Worm (Caenorhabditis elegans) whole organism, L4 larva: ENCODE measurements around the gene B0334.4.
"Not testable (repeated sequence)": the region's sequence is repeated elsewhere in the genome, so short reads cannot be mapped to it uniquely, and the experiment has no call there.

Source experiments
- D1046.2 ChIP-seq: fragments of 200-800 bp; sonication (Bioruptor generic); IDR thresholded peaks from 2 replicates; pipeline ENCODE4 v1.3.6; 2022; ENCODE audit warnings: missing genetic modification characterization, missing compliant biosample characterization
- F37D6.2 ChIP-seq: sonication (generic microtip); optimal IDR thresholded peaks from 2 replicates; lab custom pipeline; 2016; ENCODE audit warnings: mild to moderate bottlenecking, missing genetic modification characterization, missing compliant biosample characterization
- F49E8.2 ChIP-seq: sonication (generic microtip); optimal IDR thresholded peaks from 2 replicates; lab custom pipeline; 2016; ENCODE audit warnings: missing compliant biosample characterization, mild to moderate bottlenecking, missing genetic modification characterization, borderline replicate concordance
- Y48G9A.11 ChIP-seq: fragments of 200-800 bp; sonication (Bioruptor generic); IDR thresholded peaks from 2 replicates; pipeline ENCODE4 v1.3.6; 2022; ENCODE audit warnings: missing genetic modification reagents, missing genetic modification characterization, missing compliant biosample characterization
- Y75B8A.6 ChIP-seq: fragments of 200-800 bp; sonication (Bioruptor generic); IDR thresholded peaks from 2 replicates; pipeline ENCODE4 v1.3.6; 2022; ENCODE audit warnings: missing genetic modification reagents, missing genetic modification characterization, missing compliant biosample characterization
- ZK337.2 ChIP-seq: fragments of 200-800 bp; sonication (Bioruptor generic); IDR thresholded peaks from 2 replicates; pipeline ENCODE4 v1.3.6; 2022; ENCODE audit warnings: missing genetic modification reagents, missing genetic modification characterization, missing compliant biosample characterization
- aha-1 ChIP-seq: fragments of 150-350 bp; peaks from one replicate; lab custom pipeline; 2014; ENCODE audit warnings: missing biosample characterization, missing genetic modification characterization
- ceh-20 ChIP-seq: fragments of 200-800 bp; sonication (Bioruptor generic); IDR thresholded peaks from 2 replicates; pipeline ENCODE4 v1.3.6; 2022; ENCODE audit warnings: missing genetic modification reagents, missing genetic modification characterization, missing compliant biosample characterization
- ces-1 ChIP-seq: fragments of 150-350 bp; sonication (generic microtip); optimal IDR thresholded peaks from 4 replicates; lab custom pipeline; 2014; ENCODE audit warnings: missing biosample characterization, missing genetic modification reagents, missing genetic modification characterization
- ctbp-1 ChIP-seq: fragments of 200-800 bp; sonication (Bioruptor generic); IDR thresholded peaks from 2 replicates; pipeline ENCODE4 v1.3.6; 2022; ENCODE audit warnings: missing genetic modification reagents, missing genetic modification characterization, missing compliant biosample characterization
- daf-16 ChIP-seq, 3 experiments: sonication (generic microtip); optimal IDR thresholded peaks; 2 replicates each; lab custom pipeline; 2016 to 2017; ENCODE audit warnings: missing genetic modification characterization in 3 of 3, missing genetic modification reagents in 3 of 3, mild to moderate bottlenecking in 2 of 3, missing compliant biosample characterization in 2 of 3, missing biosample characterization in 1 of 3, moderate library complexity in 1 of 3
- dmd-6 ChIP-seq: fragments of 200-800 bp; sonication (Bioruptor generic); IDR thresholded peaks from 2 replicates; pipeline ENCODE4 v1.3.6; 2022; ENCODE audit warnings: missing genetic modification reagents, missing genetic modification characterization, missing compliant biosample characterization
- duxl-1 ChIP-seq: sonication (generic microtip); optimal IDR thresholded peaks from 2 replicates; lab custom pipeline; 2016; ENCODE audit warnings: mild to moderate bottlenecking, missing genetic modification characterization, moderate library complexity, missing compliant biosample characterization; ENCODE audit not compliant: poor library complexity
- dve-1 ChIP-seq: sonication (generic microtip); optimal IDR thresholded peaks from 2 replicates; lab custom pipeline; 2017; ENCODE audit warnings: antibody characterized with exemption, mild to moderate bottlenecking, missing genetic modification characterization, missing compliant biosample characterization; ENCODE audit not compliant: insufficient read depth
- fkh-10 ChIP-seq: fragments of 150-350 bp; optimal IDR thresholded peaks from 2 replicates; lab custom pipeline; 2014; ENCODE audit warnings: missing biosample characterization, missing genetic modification reagents, missing genetic modification characterization
- hif-1 ChIP-seq, 2 experiments: sonication (generic microtip); optimal IDR thresholded peaks; 2 replicates each; lab custom pipeline; 2016 to 2017; ENCODE audit warnings: missing compliant biosample characterization in 2 of 2, missing genetic modification characterization in 2 of 2, missing genetic modification reagents in 2 of 2, missing genotype in 2 of 2, mild to moderate bottlenecking in 1 of 2
- hlh-11 ChIP-seq: fragments of 200-800 bp; sonication (Bioruptor generic); optimal IDR thresholded peaks from 2 replicates; lab custom pipeline; 2018; ENCODE audit warnings: mild to moderate bottlenecking, missing genetic modification characterization, missing compliant biosample characterization
- hlh-30 ChIP-seq: sonication (generic microtip); optimal IDR thresholded peaks from 2 replicates; lab custom pipeline; 2017; ENCODE audit warnings: antibody characterized with exemption, mild to moderate bottlenecking, missing genetic modification characterization, missing compliant biosample characterization; ENCODE audit not compliant: insufficient read depth
- lin-1 ChIP-seq: fragments of 200-800 bp; sonication (Bioruptor generic); IDR thresholded peaks from 2 replicates; pipeline ENCODE4 v1.3.6; 2022; ENCODE audit warnings: missing genetic modification reagents, missing genetic modification characterization, missing compliant biosample characterization
- lin-13 ChIP-seq: fragments of 150-350 bp; optimal IDR thresholded peaks from 2 replicates; lab custom pipeline; 2014; ENCODE audit warnings: missing biosample characterization, missing genetic modification reagents, missing genetic modification characterization
- lin-15B ChIP-seq: fragments of 150-350 bp; sonication (generic microtip); optimal IDR thresholded peaks from 3 replicates; lab custom pipeline; 2014; ENCODE audit warnings: missing biosample characterization, missing genetic modification characterization
- lin-29 ChIP-seq: fragments of 200-800 bp; sonication (Bioruptor generic); IDR thresholded peaks from 2 replicates; pipeline ENCODE4 v1.3.6; 2022; ENCODE audit warnings: missing genetic modification reagents, missing genetic modification characterization, missing compliant biosample characterization
- lin-38 ChIP-seq: fragments of 200-800 bp; sonication (Bioruptor generic); IDR thresholded peaks from 2 replicates; pipeline ENCODE4 v1.3.6; 2022; ENCODE audit warnings: missing genetic modification reagents, missing genetic modification characterization, missing compliant biosample characterization
- lir-3 ChIP-seq: sonication (generic microtip); optimal IDR thresholded peaks from 2 replicates; lab custom pipeline; 2016; ENCODE audit warnings: mild to moderate bottlenecking, missing genetic modification characterization, missing compliant biosample characterization
- lsy-2 ChIP-seq, 2 experiments: fragments of 150-350 bp in 1 of 2; sonication (generic microtip) in 1 of 2; optimal IDR thresholded peaks; 2 replicates each; lab custom pipeline; 2014 to 2017; ENCODE audit warnings: missing biosample characterization in 2 of 2, missing genetic modification characterization in 2 of 2
- madf-5 ChIP-seq, 2 experiments: fragments of 200-800 bp; sonication (Bioruptor generic); IDR thresholded peaks; 2 replicates each; pipeline ENCODE4 v1.3.6; 2022; ENCODE audit warnings: missing compliant biosample characterization in 2 of 2, missing genetic modification characterization in 2 of 2
- madf-9 ChIP-seq: fragments of 200-800 bp; sonication (Bioruptor generic); conservative IDR thresholded peaks from 2 replicates; pipeline ENCODE4 v1.3.6; 2022; ENCODE audit warnings: missing genetic modification reagents, missing genetic modification characterization, missing compliant biosample characterization
- mdl-1 ChIP-seq, 2 experiments: fragments of 150-350 bp in 1 of 2; sonication (generic microtip) in 1 of 2; optimal IDR thresholded peaks; 2 replicates each; lab custom pipeline; 2014 to 2017; ENCODE audit warnings: missing biosample characterization in 2 of 2, missing genetic modification characterization in 2 of 2
- mdt-29 ChIP-seq: fragments of 200-800 bp; sonication (Bioruptor generic); IDR thresholded peaks from 2 replicates; pipeline ENCODE4 v1.3.6; 2022; ENCODE audit warnings: missing genetic modification reagents, missing genetic modification characterization, missing compliant biosample characterization
- mep-1 ChIP-seq: fragments of 150-350 bp; sonication (generic microtip); optimal IDR thresholded peaks from 3 replicates; lab custom pipeline; 2014; ENCODE audit warnings: missing biosample characterization, missing genetic modification characterization
- mes-2 ChIP-seq: sonication (generic microtip); optimal IDR thresholded peaks from 2 replicates; lab custom pipeline; 2016; ENCODE audit warnings: missing genotype, mild to moderate bottlenecking, missing genetic modification characterization, missing compliant biosample characterization; ENCODE audit not compliant: poor library complexity, severe bottlenecking
- mxl-2 ChIP-seq: fragments of 200-800 bp; sonication (Bioruptor generic); conservative IDR thresholded peaks from 2 replicates; pipeline ENCODE4 v1.3.6; 2022; ENCODE audit warnings: missing genetic modification reagents, missing genetic modification characterization, missing compliant biosample characterization
- mxl-3 ChIP-seq: fragments of 200-800 bp; sonication (Bioruptor generic); optimal IDR thresholded peaks from 2 replicates; lab custom pipeline; 2018; ENCODE audit warnings: mild to moderate bottlenecking, missing genetic modification characterization, missing compliant biosample characterization
- nhr-102 ChIP-seq: sonication (generic microtip); optimal IDR thresholded peaks from 2 replicates; lab custom pipeline; 2016; ENCODE audit warnings: mild to moderate bottlenecking, missing genetic modification characterization, moderate library complexity, missing compliant biosample characterization
- nhr-11 ChIP-seq: fragments of 150-350 bp; optimal IDR thresholded peaks from 2 replicates; lab custom pipeline; 2014; ENCODE audit warnings: missing biosample characterization, missing genetic modification characterization
- nhr-77 ChIP-seq: fragments of 150-350 bp; optimal IDR thresholded peaks from 2 replicates; lab custom pipeline; 2014; ENCODE audit warnings: missing biosample characterization, missing genetic modification characterization
- pha-4 ChIP-seq, 2 experiments: fragments of 150-350 bp in 1 of 2; fragments of 200-800 bp in 1 of 2; sonication (Bioruptor generic) in 1 of 2; IDR thresholded peaks in 1 of 2; optimal IDR thresholded peaks in 1 of 2; 2 replicates each; pipeline versions ENCODE4 v1.3.6 to Lab custom; 2014 to 2022; ENCODE audit warnings: missing genetic modification characterization in 2 of 2, missing genetic modification reagents in 2 of 2, missing biosample characterization in 1 of 2, missing compliant biosample characterization in 1 of 2
- rbr-2 ChIP-seq: sonication (generic microtip); optimal IDR thresholded peaks from 2 replicates; lab custom pipeline; 2016; ENCODE audit warnings: missing genotype, missing genetic modification characterization, missing compliant biosample characterization
- sdz-12 ChIP-seq: fragments of 200-800 bp; sonication (Bioruptor generic); optimal IDR thresholded peaks from 2 replicates; lab custom pipeline; 2018; ENCODE audit warnings: mild to moderate bottlenecking, missing genetic modification characterization, missing compliant biosample characterization
- set-16 ChIP-seq: fragments of 200-800 bp; sonication (Bioruptor generic); IDR thresholded peaks from 2 replicates; pipeline ENCODE4 v1.3.6; 2022; ENCODE audit warnings: missing genetic modification reagents, missing genetic modification characterization, missing compliant biosample characterization
- spr-1 ChIP-seq: sonication (generic microtip); optimal IDR thresholded peaks from 2 replicates; lab custom pipeline; 2016; ENCODE audit warnings: mild to moderate bottlenecking, missing genetic modification characterization, missing compliant biosample characterization
- tag-97 ChIP-seq: fragments of 200-800 bp; sonication (Bioruptor generic); IDR thresholded peaks from 2 replicates; pipeline ENCODE4 v1.3.6; 2022; ENCODE audit warnings: missing genetic modification characterization, missing compliant biosample characterization
- tra-1 ChIP-seq: fragments of 200-800 bp; sonication (Bioruptor generic); IDR thresholded peaks from 2 replicates; pipeline ENCODE4 v1.3.6; 2022; ENCODE audit warnings: missing genetic modification reagents, missing genetic modification characterization, missing compliant biosample characterization
- unc-130 ChIP-seq: sonication (generic microtip); optimal IDR thresholded peaks from 2 replicates; lab custom pipeline; 2016; ENCODE audit warnings: missing genetic modification reagents, missing genetic modification characterization, missing compliant biosample characterization
- vab-7 ChIP-seq: fragments of 200-800 bp; sonication (Bioruptor generic); IDR thresholded peaks from 2 replicates; pipeline ENCODE4 v1.3.6; 2022; ENCODE audit warnings: missing genetic modification reagents, missing genetic modification characterization, missing compliant biosample characterization
- zfp-2 ChIP-seq: sonication (generic microtip); optimal IDR thresholded peaks from 2 replicates; lab custom pipeline; 2016; ENCODE audit warnings: mild to moderate bottlenecking, missing genetic modification characterization, missing compliant biosample characterization

Gene B0334.4

ce11 chrII:11534429-11535099, 39.1 kb downstream of the B0334.4 start, which contains the start of gene Y62F5A.12:
Y62F5A.12 (minus strand) TSS chrII:11534479.
- TF ChIP-seq spr-1 (tag; lab: Kevin White, UChicago) = peak; percentile 66
- TF ChIP-seq mxl-3 (GFP tag; lab: Kevin White, UChicago) = peak; percentile 86
- peak; percentile 85 for TF ChIP-seq mdt-29 (GFP tag; lab: Robert Waterston, UW)
- TF ChIP-seq D1046.2 (GFP tag; lab: Robert Waterston, UW) = peak; percentile 93
- peak; percentile 71 to 82 for TF ChIP-seq lsy-2 (tag; optimal IDR thresholded peaks at IDR 0.05; lab: Kevin White, UChicago)
- TF ChIP-seq F49E8.2 (tag; lab: Kevin White, UChicago) = peak; percentile 27
- peak; percentile 39 for TF ChIP-seq lin-15B (tag; lab: Kevin White, UChicago)
- peak; percentile 81 for TF ChIP-seq nhr-77
- TF ChIP-seq madf-5 (GFP tag; IDR thresholded peaks at IDR 0.05; lab: Robert Waterston, UW) = peak; percentile 91 to 97
- TF ChIP-seq duxl-1 (tag; lab: Kevin White, UChicago) = peak; percentile 70
- TF ChIP-seq ZK337.2 = peak; percentile 99
- TF ChIP-seq hif-1 (tag; optimal IDR thresholded peaks at IDR 0.05; lab: Kevin White, UChicago) = peak in 1 of 2 experiments; percentile 93
- TF ChIP-seq fkh-10 = peak; percentile 51
- peak; percentile 60 for TF ChIP-seq sdz-12 (GFP tag; lab: Kevin White, UChicago)
- peak; percentile 96 for TF ChIP-seq madf-9 (GFP tag; lab: Robert Waterston, UW)
- peak; percentile 79 for TF ChIP-seq F37D6.2
- peak; percentile 65 for TF ChIP-seq hlh-11 (tag; lab: Kevin White, UChicago)
- TF ChIP-seq mdl-1 (tag; optimal IDR thresholded peaks at IDR 0.05; lab: Kevin White, UChicago) = peak; percentile 32 to 38
- peak; percentile 99 for TF ChIP-seq mes-2 (tag; lab: Kevin White, UChicago)
- peak; percentile 44 for TF ChIP-seq lir-3
- TF ChIP-seq set-16 (GFP tag; lab: Robert Waterston, UW) = peak; percentile 67
- peak; percentile 93 for TF ChIP-seq Y48G9A.11 (GFP tag; lab: Robert Waterston, UW)
- TF ChIP-seq lin-38 = peak; percentile 100
- TF ChIP-seq Y75B8A.6 = 0 out of 2 replicates have a peak, but pooled peaks have one; percentile 80
- peak; percentile 96 for TF ChIP-seq pha-4 (GFP tag; IDR thresholded peaks at IDR 0.05; lab: Robert Waterston, UW)
- not testable (repeated sequence) for TF ChIP-seq pha-4, daf-16 (tag; optimal IDR thresholded peaks at IDR 0.05; lab: Kevin White, UChicago)
- TF ChIP-seq dmd-6 (GFP tag; lab: Robert Waterston, UW) = peak; percentile 88
- peak; percentile 95 for TF ChIP-seq tra-1
- TF ChIP-seq nhr-102 (tag; lab: Kevin White, UChicago) = peak; percentile 66
- TF ChIP-seq nhr-11 = peak; percentile 68
- TF ChIP-seq ces-1 (GFP tag; lab: Kevin White, UChicago) = peak; percentile 27
- peak; percentile 94 for TF ChIP-seq ctbp-1 (GFP tag; lab: Robert Waterston, UW)
- peak; percentile 89 for TF ChIP-seq rbr-2 (tag; lab: Kevin White, UChicago)
- peak; percentile 80 for TF ChIP-seq mxl-2 (GFP tag; lab: Robert Waterston, UW)
- TF ChIP-seq daf-16 (GFP tag; optimal IDR thresholded peaks at IDR 0.05; lab: Kevin White, UChicago) = peak in 1 of 2 experiments; percentile 68
- peak; percentile 67 for TF ChIP-seq hlh-30 (tag; lab: Kevin White, UChicago)
- peak; percentile 95 for TF ChIP-seq ceh-20 (GFP tag; lab: Robert Waterston, UW)
- TF ChIP-seq lin-29 = peak; percentile 55; the same call in 1 of the 2 replicates
- peak; percentile 84 for TF ChIP-seq unc-130 (GFP tag; lab: Kevin White, UChicago)
- peak; percentile 96 for TF ChIP-seq vab-7
- TF ChIP-seq tag-97 (GFP tag; lab: Robert Waterston, UW) = peak; percentile 88; the same call in 1 of the 2 replicates
- TF ChIP-seq lin-1 = peak; percentile 85; the same call in 1 of the 2 replicates
- TF ChIP-seq mep-1 (tag; lab: Kevin White, UChicago) = peak; percentile 85
- peak; percentile 50 for TF ChIP-seq zfp-2
- TF ChIP-seq lin-13 (GFP tag; lab: Kevin White, UChicago) = peak; percentile 69
- peak; percentile 99 for TF ChIP-seq aha-1 (tag; lab: Kevin White, UChicago)
- TF ChIP-seq dve-1 (tag; lab: Kevin White, UChicago) = peak; percentile 59
